Worm (Caenorhabditis elegans) whole organism, L4/young adult: ENCODE data around the gene ceeh-2.

Experiments
- W03F9.2 ChIP-seq: fragments of 150-350 bp; optimal IDR thresholded peaks from 2 replicates; lab custom pipeline; 2014; ENCODE audit warnings: missing biosample characterization, missing genetic modification characterization
- him-1 ChIP-seq: sonication (generic microtip); optimal IDR thresholded peaks from 2 replicates; lab custom pipeline; 2016; ENCODE audit warnings: missing genotype, missing genetic modification reagents, missing genetic modification characterization, missing compliant biosample characterization

- TF ChIP-seq him-1 (no peak), W03F9.2 (tag; lab: Kevin White, UChicago) (peak; percentile 90)
These were observed 19.3 kb downstream of the ceeh-2 start, which contains the start of gene arx-2 for ce11 chrV:10338305-10338992.
